Fruit fly (Drosophila melanogaster) whole organism, embryonic: ENCODE results near the gene CG46462.
A peak's percentile ranks its signal among the peaks of the same experiment; 100 is the strongest.

Source experiments
- Antp ChIP-seq: fragments of 200-800 bp; sonication (Bioruptor generic); optimal IDR thresholded peaks from 3 replicates; lab custom pipeline; 2016; ENCODE audit warnings: missing biosample characterization, missing genetic modification characterization
- Atf6 ChIP-seq: fragments of 200-800 bp; sonication (Bioruptor generic); IDR thresholded peaks from 2 replicates; pipeline ENCODE4 v1.3.6; 2022; ENCODE audit warnings: missing biosample characterization, missing genetic modification characterization
- Awh ChIP-seq: fragments of 200-800 bp; sonication (Bioruptor generic); IDR thresholded peaks from 2 replicates; pipeline ENCODE4, ENCODE4 v1.3.6; 2022; ENCODE audit warnings: missing biosample characterization, missing genetic modification characterization
- Bgb ChIP-seq: fragments of 200-800 bp; sonication (Bioruptor generic); IDR thresholded peaks from 2 replicates; pipeline ENCODE4 v1.3.6; 2022; ENCODE audit warnings: missing biosample characterization, missing genetic modification characterization; ENCODE audit not compliant: partially characterized antibody
- C15 ChIP-seq: fragments of 200-800 bp; sonication (Bioruptor generic); IDR thresholded peaks from 3 replicates; pipeline ENCODE4 v1.3.6; 2022; ENCODE audit warnings: missing biosample characterization, missing genetic modification characterization
- CG10654 ChIP-seq: fragments of 200-800 bp; sonication (Bioruptor generic); optimal IDR thresholded peaks from 2 replicates; lab custom pipeline; 2016; ENCODE audit warnings: missing biosample characterization, missing genetic modification characterization
- CG13123 ChIP-seq: fragments of 200-800 bp; sonication (Bioruptor generic); optimal IDR thresholded peaks from 2 replicates; lab custom pipeline; 2016; ENCODE audit warnings: missing biosample characterization, missing genetic modification characterization
- CG14050 ChIP-seq: fragments of 200-800 bp; sonication (Bioruptor generic); IDR thresholded peaks from 3 replicates; pipeline ENCODE4 v1.3.6; 2022; ENCODE audit warnings: missing biosample characterization, missing genetic modification characterization
- CG14710 ChIP-seq: fragments of 200-800 bp; sonication (Bioruptor generic); optimal IDR thresholded peaks from 3 replicates; lab custom pipeline; 2019; ENCODE audit warnings: missing biosample characterization, mild to moderate bottlenecking, missing genetic modification characterization, moderate library complexity
- CG15601 ChIP-seq: fragments of 200-800 bp; sonication (Bioruptor generic); optimal IDR thresholded peaks from 3 replicates; lab custom pipeline; 2019; ENCODE audit warnings: missing biosample characterization, mild to moderate bottlenecking, missing genetic modification characterization, moderate library complexity
- CG17186 ChIP-seq: fragments of 200-800 bp; sonication (Bioruptor generic); optimal IDR thresholded peaks from 3 replicates; lab custom pipeline; 2017; ENCODE audit warnings: missing biosample characterization, missing genetic modification reagents, missing genetic modification characterization
- CG1832 ChIP-seq: fragments of 200-800 bp; sonication (Bioruptor generic); optimal IDR thresholded peaks from 2 replicates; lab custom pipeline; 2017; ENCODE audit warnings: missing biosample characterization, mild to moderate bottlenecking, missing genetic modification characterization, inconsistent platforms
- CG18619 ChIP-seq: fragments of 200-800 bp; sonication (Bioruptor generic); optimal IDR thresholded peaks from 3 replicates; lab custom pipeline; 2017; ENCODE audit warnings: missing biosample characterization, mild to moderate bottlenecking, missing genetic modification characterization
- CG3838 ChIP-seq: fragments of 200-800 bp; sonication (Bioruptor generic); optimal IDR thresholded peaks from 3 replicates; lab custom pipeline; 2016; ENCODE audit warnings: missing biosample characterization, missing genetic modification characterization
- CG3995 ChIP-seq: fragments of 200-800 bp; sonication (Bioruptor generic); optimal IDR thresholded peaks from 3 replicates; lab custom pipeline; 2016; ENCODE audit warnings: missing biosample characterization, missing genetic modification characterization
- CG6683 ChIP-seq: fragments of 200-800 bp; sonication (Bioruptor generic); optimal IDR thresholded peaks from 2 replicates; lab custom pipeline; 2017; ENCODE audit warnings: missing biosample characterization, mild to moderate bottlenecking, missing genetic modification characterization, missing genetic modification reagents
- CG6765 ChIP-seq: fragments of 200-800 bp; sonication (Bioruptor generic); optimal IDR thresholded peaks from 3 replicates; lab custom pipeline; 2017; ENCODE audit warnings: missing biosample characterization, mild to moderate bottlenecking, missing genetic modification characterization
- CG6813 ChIP-seq: fragments of 200-800 bp; sonication (Bioruptor generic); optimal IDR thresholded peaks from 2 replicates; lab custom pipeline; 2017; ENCODE audit warnings: missing biosample characterization, missing genetic modification characterization, mild to moderate bottlenecking, moderate library complexity, missing genetic modification reagents
- CG8089 ChIP-seq: fragments of 200-800 bp; sonication (Bioruptor generic); optimal IDR thresholded peaks from 3 replicates; lab custom pipeline; 2016; ENCODE audit warnings: missing biosample characterization, missing genetic modification characterization
- CG9727 ChIP-seq: fragments of 200-800 bp; sonication (Bioruptor generic); optimal IDR thresholded peaks from 3 replicates; lab custom pipeline; 2017; ENCODE audit warnings: missing biosample characterization, mild to moderate bottlenecking, missing genetic modification characterization
- Dll ChIP-seq: fragments of 200-800 bp; sonication (Bioruptor generic); IDR thresholded peaks from 4 replicates; pipeline ENCODE4 v1.3.6; 2022; ENCODE audit warnings: missing biosample characterization, missing genetic modification characterization; ENCODE audit not compliant: partially characterized antibody
- Drgx ChIP-seq: fragments of 200-800 bp; sonication (Bioruptor generic); IDR thresholded peaks from 2 replicates; pipeline ENCODE4 v1.3.6; 2022; ENCODE audit warnings: missing biosample characterization, missing genetic modification characterization
- Ets65A ChIP-seq: fragments of 200-800 bp; sonication (Bioruptor generic); peaks from one replicate; lab custom pipeline; 2016; ENCODE audit warnings: missing biosample characterization, missing genetic modification characterization
- Hsf ChIP-seq: fragments of 200-800 bp; sonication (Bioruptor generic); optimal IDR thresholded peaks from 3 replicates; lab custom pipeline; 2016; ENCODE audit warnings: missing biosample characterization, missing genetic modification characterization
- Jarid2 ChIP-seq: fragments of 200-800 bp; sonication (Bioruptor generic); optimal IDR thresholded peaks from 3 replicates; lab custom pipeline; 2017; ENCODE audit warnings: mild to moderate bottlenecking, missing biosample characterization, missing genetic modification reagents, missing genetic modification characterization
- Lhr ChIP-seq: fragments of 200-800 bp; sonication (Bioruptor generic); optimal IDR thresholded peaks from 3 replicates; lab custom pipeline; 2017; ENCODE audit warnings: mild to moderate bottlenecking, missing biosample characterization, missing genetic modification reagents, missing genetic modification characterization
- Max ChIP-seq: fragments of 200-800 bp; sonication (Bioruptor generic); optimal IDR thresholded peaks from 2 replicates; lab custom pipeline; 2016; ENCODE audit warnings: missing biosample characterization, mild to moderate bottlenecking, missing genetic modification characterization
- Meics ChIP-seq: fragments of 200-800 bp; sonication (Bioruptor generic); optimal IDR thresholded peaks from 2 replicates; lab custom pipeline; 2017; ENCODE audit warnings: missing biosample characterization, mild to moderate bottlenecking, missing genetic modification characterization
- Sox100B ChIP-seq: fragments of 200-800 bp; sonication (Bioruptor generic); optimal IDR thresholded peaks from 3 replicates; lab custom pipeline; 2018; ENCODE audit warnings: missing biosample characterization, mild to moderate bottlenecking, missing genetic modification characterization
- YL-1 ChIP-seq: fragments of 200-800 bp; sonication (Bioruptor generic); optimal IDR thresholded peaks from 3 replicates; lab custom pipeline; 2017; ENCODE audit warnings: missing biosample characterization, mild to moderate bottlenecking, missing genetic modification characterization
- aop ChIP-seq: fragments of 200-800 bp; sonication (Bioruptor generic); IDR thresholded peaks from 2 replicates; pipeline ENCODE4 v1.3.6; 2022; ENCODE audit warnings: missing biosample characterization, missing genetic modification characterization
- az2 ChIP-seq: fragments of 200-800 bp; sonication (Bioruptor generic); optimal IDR thresholded peaks from 3 replicates; lab custom pipeline; 2016; ENCODE audit warnings: missing biosample characterization, missing genetic modification characterization
- bcd ChIP-seq: fragments of 200-800 bp; sonication (Bioruptor generic); optimal IDR thresholded peaks from 2 replicates; lab custom pipeline; 2017; ENCODE audit warnings: missing biosample characterization, mild to moderate bottlenecking, missing genetic modification characterization
- cg ChIP-seq: fragments of 200-800 bp; sonication (Bioruptor generic); optimal IDR thresholded peaks from 3 replicates; lab custom pipeline; 2019; ENCODE audit warnings: missing biosample characterization, mild to moderate bottlenecking, missing genetic modification characterization, moderate library complexity
- chn ChIP-seq: fragments of 200-800 bp; sonication (Bioruptor generic); optimal IDR thresholded peaks from 2 replicates; lab custom pipeline; 2016; ENCODE audit warnings: missing biosample characterization, missing genetic modification characterization
- crp ChIP-seq, 2 experiments: fragments of 200-800 bp; sonication (Bioruptor generic); optimal IDR thresholded peaks; 2 replicates in 1 of 2; 3 replicates in 1 of 2; lab custom pipeline; 2017; ENCODE audit warnings: missing biosample characterization in 2 of 2, missing genetic modification characterization in 2 of 2, mild to moderate bottlenecking in 1 of 2, moderate library complexity in 1 of 2
- dan ChIP-seq: fragments of 200-800 bp; sonication (Bioruptor generic); IDR thresholded peaks from 2 replicates; pipeline ENCODE4 v1.3.6; 2022; ENCODE audit warnings: missing biosample characterization, missing genetic modification characterization
- exex ChIP-seq: fragments of 200-800 bp; sonication (Bioruptor generic); optimal IDR thresholded peaks from 4 replicates; lab custom pipeline; 2018; ENCODE audit warnings: missing biosample characterization, mild to moderate bottlenecking, missing genetic modification characterization, moderate library complexity
- fru ChIP-seq: fragments of >200 bp; optimal IDR thresholded peaks from 2 replicates; lab custom pipeline; 2017
- grau ChIP-seq: fragments of 200-800 bp; optimal IDR thresholded peaks from 3 replicates; lab custom pipeline; 2019; ENCODE audit warnings: missing biosample characterization, mild to moderate bottlenecking, missing genetic modification characterization, moderate library complexity
- lab ChIP-seq: fragments of 200-800 bp; sonication (Bioruptor generic); optimal IDR thresholded peaks from 3 replicates; lab custom pipeline; 2017; ENCODE audit warnings: missing biosample characterization, missing genetic modification characterization, mild to moderate bottlenecking, moderate library complexity, missing genetic modification reagents
- lov ChIP-seq, 2 experiments: fragments of 200-800 bp in 1 of 2; fragments of >200 bp in 1 of 2; sonication (Bioruptor generic) in 1 of 2; IDR thresholded peaks in 1 of 2; optimal IDR thresholded peaks in 1 of 2; 2 replicates in 1 of 2; 3 replicates in 1 of 2; pipeline versions ENCODE4 v1.3.6 to Lab custom; 2017 to 2022; ENCODE audit warnings: missing biosample characterization in 1 of 2, missing genetic modification characterization in 1 of 2
- nau ChIP-seq: fragments of 200-800 bp; sonication (Bioruptor generic); optimal IDR thresholded peaks from 3 replicates; lab custom pipeline; 2017; ENCODE audit warnings: missing biosample characterization, mild to moderate bottlenecking, missing genetic modification characterization, missing genetic modification reagents
- nom ChIP-seq: fragments of 200-800 bp; sonication (Bioruptor generic); optimal IDR thresholded peaks from 2 replicates; lab custom pipeline; 2017; ENCODE audit warnings: missing biosample characterization, missing genetic modification characterization, mild to moderate bottlenecking, moderate library complexity, missing genetic modification reagents
- pzg ChIP-seq: fragments of 200-800 bp; sonication (Bioruptor generic); optimal IDR thresholded peaks from 3 replicates; lab custom pipeline; 2018; ENCODE audit warnings: missing biosample characterization, mild to moderate bottlenecking, missing genetic modification characterization, moderate library complexity
- scrt ChIP-seq: fragments of 200-800 bp; sonication (Bioruptor generic); optimal IDR thresholded peaks from 2 replicates; lab custom pipeline; 2018; ENCODE audit warnings: missing biosample characterization, mild to moderate bottlenecking, missing genetic modification characterization, moderate library complexity
- sisA ChIP-seq: fragments of 200-800 bp; sonication (Bioruptor generic); IDR thresholded peaks from 2 replicates; pipeline ENCODE4 v1.3.6; 2022; ENCODE audit warnings: missing biosample characterization, missing genetic modification characterization
- sqz ChIP-seq: fragments of 200-800 bp; sonication (Bioruptor generic); optimal IDR thresholded peaks from 3 replicates; lab custom pipeline; 2018; ENCODE audit warnings: missing biosample characterization, mild to moderate bottlenecking, missing genetic modification characterization
- tll ChIP-seq, 2 experiments: fragments of 200-800 bp in 1 of 2; fragments of >200 bp in 1 of 2; sonication (Bioruptor generic) in 1 of 2; optimal IDR thresholded peaks; 2 replicates each; lab custom pipeline; 2017 to 2019; ENCODE audit warnings: missing biosample characterization in 2 of 2, missing genetic modification characterization in 2 of 2, mild to moderate bottlenecking in 1 of 2, moderate library complexity in 1 of 2
- vvl ChIP-seq: fragments of 200-800 bp; sonication (Bioruptor generic); IDR thresholded peaks from 2 replicates; pipeline ENCODE4 v1.3.6; 2022; ENCODE audit warnings: missing biosample characterization, missing genetic modification characterization

The CG46462 gene

DNA sequence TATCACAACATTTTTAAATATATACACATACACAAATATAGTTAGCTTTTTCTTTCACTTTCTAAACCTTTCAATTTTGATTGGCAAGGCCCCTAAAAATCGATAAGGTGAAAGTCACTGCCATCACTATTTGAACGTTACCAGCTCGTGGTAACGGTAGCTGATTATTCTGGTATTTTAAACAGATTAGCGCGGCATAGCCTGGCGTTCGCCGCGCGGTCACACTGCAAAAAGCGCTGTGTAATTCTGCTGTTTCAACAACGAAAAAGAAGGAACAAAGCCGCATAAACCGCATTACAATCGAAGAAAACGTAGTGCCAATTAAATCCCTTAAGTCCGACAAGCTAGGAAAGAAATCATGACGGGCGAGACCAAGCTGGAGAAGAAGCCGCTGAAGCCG is 16.7 kb upstream of the CG46462 start, which contains the start of gene Rpn1 (continued):
- TF ChIP-seq crp (GFP tag; optimal IDR thresholded peaks at IDR 0.05; lab: Kevin White, UChicago), result peak in 1 of 2 experiments; percentile 30
- no peak for TF ChIP-seq chn (GFP tag; lab: Kevin White, UChicago)
- peak; percentile 71 for TF ChIP-seq Lhr (GFP tag; lab: Kevin White, UChicago)
- TF ChIP-seq CG6765 (GFP tag; lab: Kevin White, UChicago), result no peak
- no peak for TF ChIP-seq CG13123 (GFP tag; lab: Kevin White, UChicago)
- TF ChIP-seq CG1832 (GFP tag; lab: Kevin White, UChicago), result no peak
- TF ChIP-seq sqz (GFP tag; lab: Kevin White, UChicago), result no peak
- TF ChIP-seq CG8089 (GFP tag; lab: Kevin White, UChicago), result no peak
- no peak for TF ChIP-seq aop (GFP tag; lab: Robert Waterston, UW)
- peak; percentile 35 for TF ChIP-seq Antp (GFP tag; lab: Kevin White, UChicago)
- peak; percentile 21 for TF ChIP-seq CG17186
- no peak for TF ChIP-seq vvl (GFP tag; lab: Robert Waterston, UW)
- no peak for TF ChIP-seq nom
- TF ChIP-seq Bgb (GFP tag; lab: Robert Waterston, UW), result peak; percentile 55; the same call in 1 of the 2 replicates
- peak; percentile 43 for TF ChIP-seq CG15601 (tag; lab: Kevin White, UChicago)
- TF ChIP-seq Hsf, result peak; percentile 5
- TF ChIP-seq CG9727 (GFP tag; lab: Kevin White, UChicago), result no peak
- peak; percentile 98 for TF ChIP-seq CG3995 (GFP tag; lab: Kevin White, UChicago)
- TF ChIP-seq Max (GFP tag; lab: Kevin White, UChicago), result no peak
- no peak for TF ChIP-seq exex (tag; lab: Kevin White, UChicago)
- TF ChIP-seq cg, result no peak
- no peak for TF ChIP-seq scrt (GFP tag; lab: Kevin White, UChicago)
- no peak for TF ChIP-seq CG6683
- no peak for TF ChIP-seq sisA (GFP tag; lab: Robert Waterston, UW)
- TF ChIP-seq fru, result no peak
- no peak for TF ChIP-seq Sox100B (GFP tag; lab: Kevin White, UChicago)
- TF ChIP-seq bcd (GFP tag; lab: Kevin White, UChicago), result peak; percentile 69
- TF ChIP-seq Jarid2 (GFP tag; lab: Kevin White, UChicago), result no peak
- TF ChIP-seq CG10654 (GFP tag; lab: Kevin White, UChicago), result no peak
- no peak for TF ChIP-seq C15
- TF ChIP-seq CG14050 (GFP tag; lab: Robert Waterston, UW), result no peak
- TF ChIP-seq Awh (GFP tag; lab: Robert Waterston, UW), result no peak
- peak; percentile 96 for TF ChIP-seq pzg (GFP tag; lab: Kevin White, UChicago)
- no peak for TF ChIP-seq dan (GFP tag; lab: Robert Waterston, UW)
- TF ChIP-seq Dll (GFP tag; lab: Robert Waterston, UW), result 0 out of 4 replicates have a peak, but pooled peaks have one; percentile 51
- no peak for TF ChIP-seq CG18619 (GFP tag; lab: Kevin White, UChicago)
- no peak for TF ChIP-seq nau (GFP tag; lab: Kevin White, UChicago)
- no peak for TF ChIP-seq grau (tag; lab: Kevin White, UChicago)
- TF ChIP-seq Meics, result no peak
- no peak for TF ChIP-seq tll (GFP tag; optimal IDR thresholded peaks at IDR 0.05; lab: Kevin White, UChicago)
- no peak for TF ChIP-seq CG6813 (GFP tag; lab: Kevin White, UChicago)
- TF ChIP-seq Ets65A, result peak; percentile 86
- no peak for TF ChIP-seq lab (GFP tag; lab: Kevin White, UChicago)
- peak; percentile 53 for TF ChIP-seq YL-1 (GFP tag; lab: Kevin White, UChicago)
- TF ChIP-seq az2 (GFP tag; lab: Kevin White, UChicago), result no peak
- peak; percentile 37 for TF ChIP-seq CG14710
- no peak for TF ChIP-seq lov (optimal IDR thresholded peaks at IDR 0.05; lab: Kevin White, UChicago)
- TF ChIP-seq lov (GFP tag; IDR thresholded peaks at IDR 0.05; lab: Robert Waterston, UW), result 0 out of 3 replicates have a peak, but pooled peaks have one; percentile 44
- TF ChIP-seq Atf6 (GFP tag; lab: Robert Waterston, UW), result no peak
- TF ChIP-seq CG3838 (GFP tag; lab: Kevin White, UChicago), result no peak
- no peak for TF ChIP-seq Drgx
